5 fruit fly cellular contexts compared by ENCODE assay signal in the genomic region with DNA sequence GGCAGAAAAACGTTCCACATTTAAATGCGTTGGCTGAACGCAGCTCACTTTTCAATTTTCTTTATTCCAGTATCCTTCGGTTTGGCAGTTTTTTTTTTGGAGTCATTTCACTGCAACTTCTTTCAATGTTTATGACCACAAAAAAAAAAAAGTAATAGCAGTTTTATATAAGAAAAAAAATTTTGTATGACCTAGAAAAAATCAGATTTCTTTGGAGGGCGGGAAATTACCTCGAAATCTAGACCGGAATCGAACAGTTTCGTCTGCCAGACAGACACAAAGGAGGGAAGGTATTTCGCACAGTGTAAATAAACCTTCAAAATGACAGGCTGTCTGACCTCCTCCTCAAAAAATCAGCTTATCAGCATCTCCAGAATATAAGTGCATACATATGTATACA.
TF ChIP-seq lines count a peak whose summit lies in the region.

No protein-coding gene starts in this region.

- TF ChIP-seq CTCF in whole organism, embryonic (GFP tag; optimal IDR thresholded peaks at IDR 0.05; lab: Kevin White, UChicago), result no peak

TF ChIP-seq in whole organism, adult, 20 proteins besides CTCF, POLR2A, EP300 and RAD21:
- TF ChIP-seq ovo (GFP tag; optimal IDR thresholded peaks at IDR 0.05; lab: Kevin White, UChicago) (no peak), kay (GFP tag; lab: Kevin White, UChicago; ENCODE audit: borderline replicate concordance) (peak; percentile 24), CG33017 (tag; optimal IDR thresholded peaks at IDR 0.05; lab: Kevin White, UChicago) (no peak), bab1 (GFP tag; optimal IDR thresholded peaks at IDR 0.05; lab: Kevin White, UChicago) (no peak), Crg-1 (GFP tag; optimal IDR thresholded peaks at IDR 0.05; lab: Kevin White, UChicago) (no peak)

TF ChIP-seq in whole organism, embryonic, 481 proteins besides CTCF, POLR2A, EP300 and RAD21 (continues in another document):
- no peak for TF ChIP-seq vfl (GFP tag; optimal IDR thresholded peaks at IDR 0.05; lab: Kevin White, UChicago)
- TF ChIP-seq HmgD (GFP tag; optimal IDR thresholded peaks at IDR 0.05; lab: Kevin White, UChicago), result no peak
- peak; percentile 43 for TF ChIP-seq Med (GFP tag; lab: Kevin White, UChicago)
- TF ChIP-seq hkb (optimal IDR thresholded peaks at IDR 0.05; lab: Kevin White, UChicago), result no peak
- no peak for TF ChIP-seq hkb (GFP tag; IDR thresholded peaks at IDR 0.05; lab: Robert Waterston, UW)
- no peak for TF ChIP-seq bsh (GFP tag; optimal IDR thresholded peaks at IDR 0.05; lab: Kevin White, UChicago)
- TF ChIP-seq gem (tag; optimal IDR thresholded peaks at IDR 0.05; lab: Kevin White, UChicago), result peak; percentile 3
- peak; percentile 71 for TF ChIP-seq Ets65A (GFP tag; lab: Kevin White, UChicago)
- peak; percentile 10 for TF ChIP-seq ind (GFP tag; optimal IDR thresholded peaks at IDR 0.05; lab: Kevin White, UChicago)
- TF ChIP-seq org-1 (GFP tag; optimal IDR thresholded peaks at IDR 0.05; lab: Kevin White, UChicago), result no peak
- no peak for TF ChIP-seq Fer3 (tag; optimal IDR thresholded peaks at IDR 0.05; lab: Kevin White, UChicago)
- no peak for TF ChIP-seq insv (GFP tag; optimal IDR thresholded peaks at IDR 0.05; lab: Kevin White, UChicago)
- no peak for TF ChIP-seq CHES-1-like (GFP tag; optimal IDR thresholded peaks at IDR 0.05; lab: Kevin White, UChicago)
- TF ChIP-seq CG3838 (GFP tag; optimal IDR thresholded peaks at IDR 0.05; lab: Kevin White, UChicago), result no peak
- TF ChIP-seq usp (GFP tag; optimal IDR thresholded peaks at IDR 0.05; lab: Kevin White, UChicago), result no peak
- TF ChIP-seq ash1 (GFP tag; optimal IDR thresholded peaks at IDR 0.05; lab: Kevin White, UChicago), result no peak
- TF ChIP-seq ac (GFP tag; optimal IDR thresholded peaks at IDR 0.05; lab: Kevin White, UChicago), result no peak
- no peak for TF ChIP-seq tna (GFP tag; IDR thresholded peaks at IDR 0.05; lab: Robert Waterston, UW; ENCODE audit: partially characterized antibody)
- TF ChIP-seq Neu2 (GFP tag; optimal IDR thresholded peaks at IDR 0.05; lab: Kevin White, UChicago; ENCODE audit: borderline replicate concordance), result no peak
- TF ChIP-seq CG9797 (GFP tag; optimal IDR thresholded peaks at IDR 0.05; lab: Kevin White, UChicago), result no peak
- TF ChIP-seq CkIIα-i1 (GFP tag; IDR thresholded peaks at IDR 0.05; lab: Robert Waterston, UW), result no peak
- peak; percentile 3 for TF ChIP-seq tio (GFP tag; optimal IDR thresholded peaks at IDR 0.05; lab: Kevin White, UChicago)

TF ChIP-seq in whole organism, prepupa, 60 proteins besides CTCF, POLR2A, EP300 and RAD21 (continues in another document):
- TF ChIP-seq CG6792 (GFP tag; optimal IDR thresholded peaks at IDR 0.05; lab: Kevin White, UChicago) (peak; percentile 26), CG3032 (tag; optimal IDR thresholded peaks at IDR 0.05; lab: Kevin White, UChicago) (no peak), fkh (GFP tag; optimal IDR thresholded peaks at IDR 0.05; lab: Kevin White, UChicago) (no peak), Sox102F (GFP tag; optimal IDR thresholded peaks at IDR 0.05; lab: Kevin White, UChicago) (peak; percentile 59), spab (GFP tag; optimal IDR thresholded peaks at IDR 0.05; lab: Kevin White, UChicago) (no peak), eg (GFP tag; IDR thresholded peaks at IDR 0.05; lab: Robert Waterston, UW) (no peak), CG9139 (GFP tag; optimal IDR thresholded peaks at IDR 0.05; lab: Kevin White, UChicago) (no peak), Lpt (GFP tag; optimal IDR thresholded peaks at IDR 0.05; lab: Kevin White, UChicago) (no peak), CG6854 (GFP tag; optimal IDR thresholded peaks at IDR 0.05; lab: Kevin White, UChicago) (no peak), Met (GFP tag; optimal IDR thresholded peaks at IDR 0.05; lab: Kevin White, UChicago) (peak; percentile 57), CG16779 (tag; optimal IDR thresholded peaks at IDR 0.05; lab: Kevin White, UChicago) (no peak), achi (GFP tag; optimal IDR thresholded peaks at IDR 0.05; lab: Kevin White, UChicago) (no peak), Ets21C (GFP tag; optimal IDR thresholded peaks at IDR 0.05; lab: Kevin White, UChicago) (peak; percentile 16), pdm3 (GFP tag; optimal IDR thresholded peaks at IDR 0.05; lab: Kevin White, UChicago) (peak; percentile 42), CG32006 (GFP tag; optimal IDR thresholded peaks at IDR 0.05; lab: Kevin White, UChicago) (no peak), esn (GFP tag; optimal IDR thresholded peaks at IDR 0.05; lab: Kevin White, UChicago) (peak; percentile 69), vri (GFP tag; optimal IDR thresholded peaks at IDR 0.05; lab: Kevin White, UChicago) (peak; percentile 27), fd59A (GFP tag; optimal IDR thresholded peaks at IDR 0.05; lab: Kevin White, UChicago) (no peak), CG15336 (GFP tag; IDR thresholded peaks at IDR 0.05; lab: Robert Waterston, UW) (no peak), CG6808 (GFP tag; optimal IDR thresholded peaks at IDR 0.05; lab: Kevin White, UChicago) (no peak), CG11294 (GFP tag; IDR thresholded peaks at IDR 0.05; lab: Robert Waterston, UW) (no peak), CG7368 (GFP tag; optimal IDR thresholded peaks at IDR 0.05; lab: Kevin White, UChicago) (peak; percentile 5)

TF ChIP-seq in whole organism, pupa, 21 proteins besides CTCF, POLR2A, EP300 and RAD21:
- TF ChIP-seq CG8301 (tag; optimal IDR thresholded peaks at IDR 0.05; lab: Kevin White, UChicago), result no peak
- TF ChIP-seq CG10348 (GFP tag; IDR thresholded peaks at IDR 0.05; lab: Robert Waterston, UW), result no peak
- no peak for TF ChIP-seq CG15710 (tag; optimal IDR thresholded peaks at IDR 0.05; lab: Kevin White, UChicago)
- TF ChIP-seq Snoo (tag; optimal IDR thresholded peaks at IDR 0.05; lab: Kevin White, UChicago), result peak; percentile 38
- no peak for TF ChIP-seq Pif1B (GFP tag; optimal IDR thresholded peaks at IDR 0.05; lab: Kevin White, UChicago)

TF ChIP-seq in whole organism, wandering third instar larva, 38 proteins besides CTCF, POLR2A, EP300 and RAD21:
- TF ChIP-seq Dif (GFP tag; optimal IDR thresholded peaks at IDR 0.05; lab: Kevin White, UChicago; ENCODE audit: partially characterized antibody) (no peak), fru (GFP tag; optimal IDR thresholded peaks at IDR 0.05; lab: Kevin White, UChicago) (peak; percentile 42), ey (GFP tag; optimal IDR thresholded peaks at IDR 0.05; lab: Kevin White, UChicago) (peak; percentile 26), HLH106 (tag; optimal IDR thresholded peaks at IDR 0.05; lab: Kevin White, UChicago) (peak; percentile 15), Hnf4 (GFP tag; optimal IDR thresholded peaks at IDR 0.05; lab: Kevin White, UChicago) (no peak), CrebA (GFP tag; optimal IDR thresholded peaks at IDR 0.05; lab: Kevin White, UChicago; ENCODE audit: borderline replicate concordance) (no peak), foxo (GFP tag; optimal IDR thresholded peaks at IDR 0.05; lab: Kevin White, UChicago) (peak in 1 of 2 experiments; percentile 57), psq (GFP tag; optimal IDR thresholded peaks at IDR 0.05; lab: Kevin White, UChicago) (peak; percentile 35), OdsH (GFP tag; optimal IDR thresholded peaks at IDR 0.05; lab: Kevin White, UChicago) (peak; percentile 41), rgr (GFP tag; optimal IDR thresholded peaks at IDR 0.05; lab: Kevin White, UChicago) (peak; percentile 27), br (GFP tag; optimal IDR thresholded peaks at IDR 0.05; lab: Kevin White, UChicago) (peak; percentile 53)
